Worm (Caenorhabditis elegans) whole organism, L1 larva: ENCODE results near the gene irk-3.

Source experiments
- C04F5.9 ChIP-seq: sonication (generic microtip); optimal IDR thresholded peaks from 2 replicates; lab custom pipeline; 2016; ENCODE audit warnings: missing genetic modification characterization, missing compliant biosample characterization
- C34B4.2 ChIP-seq: sonication (generic microtip); optimal IDR thresholded peaks from 2 replicates; lab custom pipeline; 2017; ENCODE audit warnings: mild to moderate bottlenecking, missing genetic modification characterization, missing compliant biosample characterization
- F16B12.6 ChIP-seq: fragments of 150-350 bp; optimal IDR thresholded peaks from 2 replicates; lab custom pipeline; 2014; ENCODE audit warnings: missing biosample characterization, missing genetic modification characterization
- Y116A8C.19 ChIP-seq: sonication (generic microtip); optimal IDR thresholded peaks from 2 replicates; lab custom pipeline; 2016; ENCODE audit warnings: missing compliant biosample characterization, missing genetic modification characterization, borderline replicate concordance
- ceh-90 ChIP-seq: sonication (generic microtip); optimal IDR thresholded peaks from 2 replicates; lab custom pipeline; 2016; ENCODE audit warnings: missing genetic modification characterization, missing compliant biosample characterization
- dsc-1 ChIP-seq: sonication (generic microtip); optimal IDR thresholded peaks from 2 replicates; lab custom pipeline; 2016; ENCODE audit warnings: mild to moderate bottlenecking, missing genetic modification characterization, missing compliant biosample characterization
- efl-1 ChIP-seq, 4 experiments: fragments of 150-350 bp; optimal IDR thresholded peaks in 3 of 4; peaks in 1 of 4; 1 replicate in 1 of 4; 2 replicates in 3 of 4; lab custom pipeline; 2014; ENCODE audit warnings: missing biosample characterization in 2 of 4, missing genetic modification characterization in 2 of 4, missing genetic modification reagents in 2 of 4
- efl-3 ChIP-seq: fragments of 200-800 bp; sonication (Bioruptor generic); optimal IDR thresholded peaks from 2 replicates; lab custom pipeline; 2018; ENCODE audit warnings: mild to moderate bottlenecking, missing genetic modification characterization, missing compliant biosample characterization
- egl-27 ChIP-seq, 2 experiments: fragments of 150-350 bp in 1 of 2; sonication (generic microtip); optimal IDR thresholded peaks; 3 replicates each; lab custom pipeline; 2017 to 2018; ENCODE audit warnings: missing biosample characterization in 2 of 2, missing genetic modification characterization in 2 of 2, missing genetic modification reagents in 2 of 2
- elt-3 ChIP-seq, 6 experiments: fragments of 150-350 bp in 1 of 6; sonication (generic microtip); optimal IDR thresholded peaks; 2 replicates each; lab custom pipeline; 2017 to 2018; ENCODE audit warnings: missing biosample characterization in 6 of 6, missing genetic modification characterization in 6 of 6, inconsistent platforms in 1 of 6
- fkh-10 ChIP-seq: sonication (generic microtip); optimal IDR thresholded peaks from 2 replicates; lab custom pipeline; 2017; ENCODE audit warnings: missing biosample characterization, missing genetic modification reagents, missing genetic modification characterization
- fkh-8 ChIP-seq: sonication (generic microtip); optimal IDR thresholded peaks from 2 replicates; lab custom pipeline; 2016; ENCODE audit warnings: mild to moderate bottlenecking, missing genetic modification characterization, missing compliant biosample characterization
- grh-1 ChIP-seq: fragments of 200-800 bp; sonication (Bioruptor generic); IDR thresholded peaks from 2 replicates; pipeline ENCODE4 v1.3.6; 2022; ENCODE audit warnings: missing genetic modification reagents, missing genetic modification characterization, missing compliant biosample characterization
- hlh-17 ChIP-seq: fragments of 200-800 bp; sonication (Bioruptor generic); optimal IDR thresholded peaks from 2 replicates; lab custom pipeline; 2018; ENCODE audit warnings: missing genetic modification characterization, mild to moderate bottlenecking, missing compliant biosample characterization, moderate library complexity, borderline replicate concordance
- isw-1 ChIP-seq: fragments of 200-800 bp; sonication (Bioruptor generic); IDR thresholded peaks from 2 replicates; pipeline ENCODE4 v1.3.6; 2022; ENCODE audit warnings: missing genetic modification characterization, missing compliant biosample characterization
- lin-13 ChIP-seq: fragments of 150-350 bp; optimal IDR thresholded peaks from 2 replicates; lab custom pipeline; 2014; ENCODE audit warnings: missing biosample characterization, missing genetic modification reagents, missing genetic modification characterization
- lin-39 ChIP-seq: fragments of 150-350 bp; optimal IDR thresholded peaks from 2 replicates; lab custom pipeline; 2014; ENCODE audit warnings: missing biosample characterization, missing genetic modification reagents, missing genetic modification characterization
- lir-3 ChIP-seq: sonication (generic microtip); optimal IDR thresholded peaks from 2 replicates; lab custom pipeline; 2016; ENCODE audit warnings: mild to moderate bottlenecking, missing genetic modification characterization, moderate library complexity, missing compliant biosample characterization; ENCODE audit not compliant: poor library complexity
- lsy-2 ChIP-seq, 2 experiments: fragments of 150-350 bp; optimal IDR thresholded peaks; 2 replicates each; lab custom pipeline; 2014; ENCODE audit warnings: missing biosample characterization in 2 of 2, missing genetic modification characterization in 2 of 2
- mab-9 ChIP-seq: fragments of 200-800 bp; sonication (Bioruptor generic); IDR thresholded peaks from 2 replicates; pipeline ENCODE4 v1.3.6; 2022; ENCODE audit warnings: missing genetic modification reagents, missing genetic modification characterization, missing compliant biosample characterization
- nhr-11 ChIP-seq: fragments of 150-350 bp; optimal IDR thresholded peaks from 2 replicates; lab custom pipeline; 2014; ENCODE audit warnings: missing biosample characterization, missing genetic modification characterization
- nhr-20 ChIP-seq: sonication (generic microtip); optimal IDR thresholded peaks from 2 replicates; lab custom pipeline; 2016; ENCODE audit warnings: mild to moderate bottlenecking, missing genetic modification characterization, missing compliant biosample characterization
- nhr-237 ChIP-seq: fragments of 150-350 bp; optimal IDR thresholded peaks from 2 replicates; lab custom pipeline; 2014; ENCODE audit warnings: missing biosample characterization, missing genetic modification characterization
- nhr-76 ChIP-seq: sonication (generic microtip); optimal IDR thresholded peaks from 2 replicates; lab custom pipeline; 2017; ENCODE audit warnings: missing biosample characterization, missing genetic modification characterization
- nhr-77 ChIP-seq: fragments of 150-350 bp; optimal IDR thresholded peaks from 2 replicates; lab custom pipeline; 2014; ENCODE audit warnings: missing biosample characterization, missing genetic modification characterization
- nhr-90 ChIP-seq: sonication (generic microtip); optimal IDR thresholded peaks from 2 replicates; lab custom pipeline; 2016; ENCODE audit warnings: mild to moderate bottlenecking, missing genetic modification characterization, missing compliant biosample characterization; ENCODE audit not compliant: poor library complexity
- rnt-1 ChIP-seq: sonication (generic microtip); optimal IDR thresholded peaks from 2 replicates; lab custom pipeline; 2016; ENCODE audit warnings: mild to moderate bottlenecking, missing genetic modification characterization, moderate library complexity, missing compliant biosample characterization
- skn-1 ChIP-seq: fragments of 150-350 bp; optimal IDR thresholded peaks from 2 replicates; lab custom pipeline; 2014; ENCODE audit warnings: missing biosample characterization, missing genetic modification characterization
- snu-23 ChIP-seq: sonication (generic microtip); optimal IDR thresholded peaks from 2 replicates; lab custom pipeline; 2016; ENCODE audit warnings: missing genetic modification characterization, missing compliant biosample characterization
- sup-37 ChIP-seq: fragments of 200-800 bp; sonication (Bioruptor generic); optimal IDR thresholded peaks from 2 replicates; lab custom pipeline; 2018; ENCODE audit warnings: mild to moderate bottlenecking, missing genetic modification characterization, missing compliant biosample characterization
- swsn-7 ChIP-seq: sonication (generic microtip); optimal IDR thresholded peaks from 2 replicates; lab custom pipeline; 2016; ENCODE audit warnings: missing genetic modification characterization, missing compliant biosample characterization
- tbx-2 ChIP-seq: sonication (generic microtip); optimal IDR thresholded peaks from 2 replicates; lab custom pipeline; 2016; ENCODE audit warnings: missing genetic modification characterization, missing compliant biosample characterization
- unc-30 ChIP-seq: sonication (generic microtip); optimal IDR thresholded peaks from 2 replicates; lab custom pipeline; 2017; ENCODE audit warnings: missing biosample characterization, missing genetic modification characterization
- unc-62 ChIP-seq: fragments of 150-350 bp; optimal IDR thresholded peaks from 2 replicates; lab custom pipeline; 2014; ENCODE audit warnings: missing biosample characterization, missing genetic modification reagents, missing genetic modification characterization
- vab-15 ChIP-seq: sonication (generic microtip); optimal IDR thresholded peaks from 2 replicates; lab custom pipeline; 2017; ENCODE audit warnings: missing genotype, mild to moderate bottlenecking, missing genetic modification characterization, missing compliant biosample characterization

The irk-3 gene

DNA sequence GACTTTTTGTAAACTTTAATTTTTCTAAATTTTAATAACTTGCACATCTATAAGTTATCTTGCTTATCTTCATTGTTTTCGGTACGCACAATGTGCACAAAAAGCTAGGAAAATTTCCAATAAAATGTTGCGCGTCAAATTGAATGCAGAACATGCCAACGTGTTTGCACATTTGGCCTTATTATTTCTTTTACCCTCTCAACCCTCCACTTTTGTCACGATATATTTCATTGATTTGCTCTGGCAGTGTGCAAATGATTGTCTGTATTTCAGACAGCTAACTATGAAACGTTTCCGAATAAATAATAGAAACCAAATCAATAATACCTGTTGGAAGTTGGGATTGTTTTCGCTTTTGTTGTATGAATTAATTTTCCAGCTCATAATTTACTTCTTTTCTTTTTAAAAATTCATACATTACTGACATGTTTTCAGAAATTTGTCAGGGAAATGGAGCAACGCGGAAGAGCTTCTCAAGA lies 20.5 kb downstream of the irk-3 start, which contains the start of gene wdr-5.2 (continued):
- TF ChIP-seq isw-1 (no peak), lsy-2 (tag; optimal IDR thresholded peaks at IDR 0.05; lab: Kevin White, UChicago) (peak in 1 of 2 experiments; percentile 49), efl-1 (optimal IDR thresholded peaks at IDR 0.05; lab: Kevin White, UChicago) (peak; percentile 3 to 20), efl-1 (GFP tag; optimal IDR thresholded peaks at IDR 0.05 in 1 of 2; lab: Kevin White, UChicago) (no peak), snu-23 (GFP tag; lab: Kevin White, UChicago) (no peak), ceh-90 (no peak), unc-30 (tag; lab: Kevin White, UChicago) (no peak), nhr-237 (tag; lab: Kevin White, UChicago) (no peak), fkh-10 (no peak), vab-15 (tag; lab: Kevin White, UChicago) (no peak), lir-3 (tag; lab: Kevin White, UChicago) (no peak), rnt-1 (tag; lab: Kevin White, UChicago) (peak; percentile 26), egl-27 (tag; optimal IDR thresholded peaks at IDR 0.05; lab: Kevin White, UChicago) (no peak), efl-3 (GFP tag; lab: Kevin White, UChicago) (no peak), nhr-11 (tag; lab: Kevin White, UChicago) (no peak), F16B12.6 (peak; percentile 77), dsc-1 (tag; lab: Kevin White, UChicago) (no peak)

DNA sequence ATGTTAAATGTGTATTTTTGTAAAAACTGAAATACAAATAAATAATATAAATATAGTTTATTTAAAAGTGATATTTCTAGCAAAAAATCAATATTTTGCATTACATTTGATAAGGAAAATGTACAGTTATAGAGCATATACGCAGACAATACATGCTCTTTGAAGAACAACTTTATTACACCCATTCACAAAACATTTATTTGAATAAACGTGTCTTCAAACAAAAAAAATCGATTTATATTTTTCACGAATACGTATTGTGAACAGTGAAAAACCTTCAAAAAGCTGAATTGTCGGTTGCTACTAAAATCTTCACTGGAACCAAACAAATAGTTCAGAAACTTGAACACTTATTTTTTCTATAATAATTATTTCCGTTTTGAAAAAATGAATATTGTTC lies 22.6 kb downstream of the irk-3 start, which contains the start of gene K04G11.3:
TSS of gene K04G11.3 (minus strand) at position 101 of the 400 bp plus-strand sequence.
- TF ChIP-seq tbx-2 (tag; lab: Kevin White, UChicago), result no peak
- TF ChIP-seq lin-13, result no peak
- no peak for TF ChIP-seq nhr-77 (tag; lab: Kevin White, UChicago)
- no peak for TF ChIP-seq nhr-20 (tag; lab: Kevin White, UChicago)
- TF ChIP-seq, all 84 proteins: peak for 0

DNA sequence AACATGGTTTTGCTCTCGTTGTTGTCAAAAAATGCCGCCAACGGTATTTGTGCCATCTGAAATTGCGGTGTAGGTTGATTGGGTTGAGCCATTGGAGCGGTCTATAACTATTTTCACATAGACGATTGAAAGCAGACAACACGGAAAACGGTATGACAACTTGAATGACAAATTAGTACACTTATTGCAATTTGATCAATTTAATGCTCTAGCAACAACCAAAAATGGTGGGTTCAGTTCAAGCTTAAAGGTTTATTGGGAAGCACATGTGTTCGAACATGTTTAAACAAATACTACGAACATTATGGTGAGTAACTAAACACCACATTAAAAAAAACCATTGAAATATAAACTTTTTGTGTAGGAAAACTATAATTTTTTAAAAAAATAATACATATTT lies 29.8 kb downstream of the irk-3 start, which contains the start of gene sel-7:
TSS of gene sel-7 (minus strand) at position 101 of the 400 bp plus-strand sequence.
- TF ChIP-seq C34B4.2 (tag; lab: Kevin White, UChicago), result no peak
- TF ChIP-seq lin-39 (tag; lab: Kevin White, UChicago), result no peak
- TF ChIP-seq nhr-76 (tag; lab: Kevin White, UChicago), result no peak
- TF ChIP-seq hlh-17 (GFP tag; lab: Kevin White, UChicago), result no peak
- TF ChIP-seq skn-1 (tag; lab: Kevin White, UChicago), result no peak
- TF ChIP-seq Y116A8C.19 (tag; lab: Kevin White, UChicago), result no peak
- TF ChIP-seq swsn-7 (tag; lab: Kevin White, UChicago), result no peak
- TF ChIP-seq sup-37 (GFP tag; lab: Kevin White, UChicago), result no peak
- TF ChIP-seq fkh-8, result no peak

DNA sequence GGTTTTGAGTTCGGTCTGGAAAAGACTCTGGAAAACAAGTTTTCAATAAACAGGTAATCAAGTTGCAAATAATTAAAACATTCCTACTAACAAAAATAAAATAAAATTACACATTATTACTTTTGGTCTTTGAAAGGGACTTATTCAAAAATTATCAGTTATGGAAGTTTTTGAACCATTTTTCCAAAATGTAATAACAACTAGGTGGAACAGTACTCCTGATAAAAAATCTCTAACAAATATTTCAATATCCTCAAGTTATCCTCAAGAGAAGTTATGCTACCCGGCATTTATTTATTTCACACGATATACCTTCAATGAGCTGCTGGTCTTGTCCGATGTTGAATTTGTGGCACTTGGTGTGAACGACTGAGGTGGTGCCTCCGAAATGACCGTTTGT lies 30.5 kb downstream of the irk-3 start:
- no peak for TF ChIP-seq snu-23 (GFP tag; lab: Kevin White, UChicago)
- TF ChIP-seq grh-1 (GFP tag; lab: Robert Waterston, UW), result no peak
- TF ChIP-seq unc-62, result no peak
- no peak for TF ChIP-seq efl-1 (optimal IDR thresholded peaks at IDR 0.05; lab: Kevin White, UChicago)
- peak in 1 of 2 experiments; percentile 72 for TF ChIP-seq efl-1 (GFP tag; optimal IDR thresholded peaks at IDR 0.05 in 1 of 2; lab: Kevin White, UChicago)

DNA sequence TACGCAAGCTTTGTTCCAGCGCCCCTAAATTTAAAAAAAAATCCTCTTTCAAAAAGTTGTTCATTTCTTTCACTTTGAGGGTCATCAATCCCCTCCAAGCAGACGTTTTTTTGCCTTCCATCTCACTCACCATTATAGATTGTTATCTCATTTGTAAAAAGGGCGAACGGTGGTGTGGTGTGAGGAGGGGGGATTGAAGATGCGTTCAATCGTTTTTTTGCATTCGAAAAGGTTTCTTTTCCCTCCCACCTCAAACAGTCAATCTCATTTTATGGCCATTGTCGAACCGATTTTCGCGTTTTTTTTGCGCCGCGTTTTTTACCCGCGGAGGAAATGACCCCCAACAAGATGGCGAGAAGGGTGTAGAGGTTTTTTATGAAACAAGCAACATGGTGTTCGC lies 31.3 kb downstream of the irk-3 start:
- TF ChIP-seq Y116A8C.19 (tag; lab: Kevin White, UChicago), result no peak
- no peak for TF ChIP-seq mab-9 (GFP tag; lab: Robert Waterston, UW)
- TF ChIP-seq C04F5.9 (tag; lab: Kevin White, UChicago), result no peak
- TF ChIP-seq sup-37 (GFP tag; lab: Kevin White, UChicago), result no peak
- no peak for TF ChIP-seq isw-1
- TF ChIP-seq efl-3 (GFP tag; lab: Kevin White, UChicago), result no peak
- no peak for TF ChIP-seq elt-3 (tag; optimal IDR thresholded peaks at IDR 0.05; lab: Kevin White, UChicago)
- TF ChIP-seq grh-1 (GFP tag; lab: Robert Waterston, UW), result no peak
- TF ChIP-seq nhr-90 (tag; lab: Kevin White, UChicago), result no peak
- TF ChIP-seq nhr-11 (tag; lab: Kevin White, UChicago), result no peak
- TF ChIP-seq dsc-1 (tag; lab: Kevin White, UChicago), result no peak
- TF ChIP-seq tbx-2 (tag; lab: Kevin White, UChicago), result no peak
- no peak for TF ChIP-seq nhr-76 (tag; lab: Kevin White, UChicago)
- no peak for TF ChIP-seq fkh-10
